Fruit fly (Drosophila melanogaster): ENCODE results near the gene Dpck.
A peak's percentile ranks its signal among the peaks of the same experiment; 100 is the strongest.

Dpck gene

DNA sequence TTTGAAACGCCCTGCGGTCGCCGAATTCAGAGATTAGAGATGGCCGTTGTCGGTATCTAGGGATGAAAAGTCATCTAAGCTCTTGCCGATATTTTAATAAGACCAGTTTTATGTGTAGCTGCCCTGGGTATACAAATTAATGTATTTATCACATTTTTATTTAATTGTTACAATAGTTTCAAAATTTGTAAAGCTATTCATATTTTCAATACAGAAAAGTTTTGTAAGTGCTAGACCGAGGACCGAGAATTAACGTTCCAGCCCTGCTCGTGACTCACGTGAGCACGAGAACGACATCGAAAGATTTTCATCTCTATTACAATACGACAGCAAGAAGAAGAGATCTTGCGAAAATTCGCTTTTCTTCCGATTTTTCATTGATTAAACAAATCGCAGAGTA lies 14.9 kb upstream of the Dpck start, which contains the start of the genes CG1105 and CG1965 (continued):
- TF ChIP-seq unpg (GFP tag; optimal IDR thresholded peaks at IDR 0.05) (peak; percentile 91), CG18476 (GFP tag; optimal IDR thresholded peaks at IDR 0.05) (peak; percentile 92), salm (tag; optimal IDR thresholded peaks at IDR 0.05) (peak; percentile 82), CG17359 (tag; optimal IDR thresholded peaks at IDR 0.05) (peak; percentile 91), yki (optimal IDR thresholded peaks at IDR 0.05) (no peak), gcm2 (GFP tag; optimal IDR thresholded peaks at IDR 0.05) (peak; percentile 70), CG3281 (GFP tag; optimal IDR thresholded peaks at IDR 0.05) (peak; percentile 87), CG31441 (GFP tag; IDR thresholded peaks at IDR 0.05) (peak; percentile 85), pnt (GFP tag; optimal IDR thresholded peaks at IDR 0.05) (peak; percentile 94), CG7786 (GFP tag; optimal IDR thresholded peaks at IDR 0.05) (peak; percentile 94), PHDP (tag; optimal IDR thresholded peaks at IDR 0.05) (peak; percentile 91), crol (GFP tag; IDR thresholded peaks at IDR 0.05) (peak; percentile 39; the same call in 1 of the 2 replicates), CG30020 (tag; optimal IDR thresholded peaks at IDR 0.05) (peak; percentile 83), tll (GFP tag; optimal IDR thresholded peaks at IDR 0.05) (peak; percentile 82 to 85), fd3F (GFP tag; optimal IDR thresholded peaks at IDR 0.05) (peak; percentile 90), CG8290 (GFP tag; optimal IDR thresholded peaks at IDR 0.05) (peak; percentile 91), CG8290 (tag; optimal IDR thresholded peaks at IDR 0.05) (peak; percentile 83), CG11504 (tag; optimal IDR thresholded peaks at IDR 0.05) (peak; percentile 90), peb (GFP tag; IDR thresholded peaks at IDR 0.05) (peak; percentile 90), CG6683 (GFP tag; optimal IDR thresholded peaks at IDR 0.05) (peak; percentile 71), Atf6 (GFP tag; IDR thresholded peaks at IDR 0.05) (peak; percentile 90), CG14050 (GFP tag; IDR thresholded peaks at IDR 0.05) (peak; percentile 85), CG31224 (GFP tag; IDR thresholded peaks at IDR 0.05) (peak; percentile 86), CG7839 (tag; optimal IDR thresholded peaks at IDR 0.05) (peak; percentile 91), CG18011 (GFP tag; optimal IDR thresholded peaks at IDR 0.05) (peak; percentile 84), CG11085 (GFP tag; IDR thresholded peaks at IDR 0.05) (peak; percentile 91), CG17568 (GFP tag; optimal IDR thresholded peaks at IDR 0.05) (peak; percentile 69), cato (GFP tag; optimal IDR thresholded peaks at IDR 0.05; ENCODE audit: borderline replicate concordance) (peak; percentile 94), gro (GFP tag; optimal IDR thresholded peaks at IDR 0.05) (peak; percentile 93), CG18262 (tag; optimal IDR thresholded peaks at IDR 0.05) (peak; percentile 90), z (GFP tag; IDR thresholded peaks at IDR 0.05) (0 out of 3 replicates have a peak, but pooled peaks have one; percentile 19), CG14710 (tag; optimal IDR thresholded peaks at IDR 0.05) (peak; percentile 96), Hmx (GFP tag; optimal IDR thresholded peaks at IDR 0.05) (peak; percentile 85), CG10321 (GFP tag; IDR thresholded peaks at IDR 0.05) (peak; percentile 67), Antp (GFP tag; optimal IDR thresholded peaks at IDR 0.05) (peak; percentile 91), CG15696 (tag; optimal IDR thresholded peaks at IDR 0.05) (peak; percentile 96), Pdp1 (GFP tag; optimal IDR thresholded peaks at IDR 0.05) (peak; percentile 91 to 95), chif (GFP tag; optimal IDR thresholded peaks at IDR 0.05) (peak; percentile 92 to 95), CG7372 (GFP tag; IDR thresholded peaks at IDR 0.05) (peak; percentile 94), Kr (GFP tag; optimal IDR thresholded peaks at IDR 0.05) (no peak), CG13424 (tag; optimal IDR thresholded peaks at IDR 0.05) (peak; percentile 94), Hmr (GFP tag; optimal IDR thresholded peaks at IDR 0.05) (peak; percentile 94), CG11456 (GFP tag; IDR thresholded peaks at IDR 0.05) (peak; percentile 93), NC2β (GFP tag; optimal IDR thresholded peaks at IDR 0.05) (peak; percentile 92), zfh2 (GFP tag; optimal IDR thresholded peaks at IDR 0.05) (peak; percentile 95), CG8388 (GFP tag; optimal IDR thresholded peaks at IDR 0.05) (peak; percentile 85), C15 (GFP tag; IDR thresholded peaks at IDR 0.05) (peak; percentile 80), Fer2 (tag; optimal IDR thresholded peaks at IDR 0.05) (peak; percentile 85), abd-A (tag; optimal IDR thresholded peaks at IDR 0.05) (no peak), Dip2 (GFP tag; IDR thresholded peaks at IDR 0.05) (peak; percentile 37; the same call in 1 of the 2 replicates), ERR (GFP tag; optimal IDR thresholded peaks at IDR 0.05) (peak; percentile 80)

Data from whole organism, embryonic.